Fruit fly (Drosophila melanogaster) whole organism, embryonic: Measurements from ENCODE around the gene Dscam2.
A peak's percentile ranks its signal among the peaks of the same experiment; 100 is the strongest.

Source experiments
- Ada2b ChIP-seq: fragments of 200-800 bp; sonication (Bioruptor generic); IDR thresholded peaks from 2 replicates; pipeline ENCODE4 v1.3.6; 2022; ENCODE audit warnings: missing biosample characterization, missing genetic modification characterization
- Bteb2 ChIP-seq: fragments of 200-800 bp; sonication (Bioruptor generic); optimal IDR thresholded peaks from 2 replicates; lab custom pipeline; 2016; ENCODE audit warnings: missing biosample characterization, missing genetic modification characterization
- CG11093 ChIP-seq: fragments of 200-800 bp; sonication (Bioruptor generic); IDR thresholded peaks from 3 replicates; pipeline ENCODE4 v1.3.6; 2022; ENCODE audit warnings: missing biosample characterization, missing genetic modification characterization
- CG11504 ChIP-seq: fragments of 200-800 bp; sonication (Bioruptor generic); optimal IDR thresholded peaks from 3 replicates; lab custom pipeline; 2019; ENCODE audit warnings: missing biosample characterization, mild to moderate bottlenecking, missing genetic modification characterization, moderate library complexity
- CG12744 ChIP-seq: fragments of 200-800 bp; sonication (Bioruptor generic); optimal IDR thresholded peaks from 2 replicates; lab custom pipeline; 2016; ENCODE audit warnings: missing biosample characterization, missing genetic modification characterization
- CG13894 ChIP-seq: fragments of 200-800 bp; sonication (Bioruptor generic); optimal IDR thresholded peaks from 3 replicates; lab custom pipeline; 2018; ENCODE audit warnings: missing biosample characterization, mild to moderate bottlenecking, missing genetic modification characterization, moderate library complexity
- CG14667 ChIP-seq: fragments of 200-800 bp; sonication (Bioruptor generic); IDR thresholded peaks from 2 replicates; pipeline ENCODE4 v1.3.6; 2022; ENCODE audit warnings: missing biosample characterization, missing genetic modification characterization
- CG15479 ChIP-seq: fragments of 200-800 bp; sonication (Bioruptor generic); optimal IDR thresholded peaks from 3 replicates; lab custom pipeline; 2019; ENCODE audit warnings: missing biosample characterization, mild to moderate bottlenecking, missing genetic modification characterization, moderate library complexity
- CG17328 ChIP-seq: fragments of 200-800 bp; sonication (Bioruptor generic); IDR thresholded peaks from 2 replicates; pipeline ENCODE4 v1.3.6; 2022; ENCODE audit warnings: missing biosample characterization, missing genetic modification characterization
- CG18476 ChIP-seq: fragments of 200-800 bp; sonication (Bioruptor generic); optimal IDR thresholded peaks from 2 replicates; lab custom pipeline; 2016; ENCODE audit warnings: missing biosample characterization, mild to moderate bottlenecking, missing genetic modification characterization
- CG18764 ChIP-seq: fragments of 200-800 bp; sonication (Bioruptor generic); optimal IDR thresholded peaks from 3 replicates; lab custom pipeline; 2016; ENCODE audit warnings: missing biosample characterization, missing genetic modification characterization
- CG2120 ChIP-seq: fragments of 200-800 bp; sonication (Bioruptor generic); optimal IDR thresholded peaks from 3 replicates; lab custom pipeline; 2016; ENCODE audit warnings: missing biosample characterization, missing genetic modification characterization
- CG2199 ChIP-seq: fragments of 200-800 bp; sonication (Bioruptor generic); IDR thresholded peaks from 3 replicates; pipeline ENCODE4 v1.3.6; 2022; ENCODE audit warnings: missing biosample characterization, missing genetic modification characterization
- CG30431 ChIP-seq: fragments of 200-800 bp; sonication (Bioruptor generic); optimal IDR thresholded peaks from 2 replicates; lab custom pipeline; 2017; ENCODE audit warnings: missing biosample characterization, missing genetic modification characterization
- CG32767 ChIP-seq: fragments of 200-800 bp; sonication (Bioruptor generic); IDR thresholded peaks from 2 replicates; pipeline ENCODE4 v1.3.6; 2022; ENCODE audit warnings: missing biosample characterization, missing genetic modification characterization
- CG42726 ChIP-seq: fragments of 200-800 bp; sonication (Bioruptor generic); IDR thresholded peaks from 2 replicates; pipeline ENCODE4 v1.3.6; 2022; ENCODE audit warnings: missing biosample characterization, missing genetic modification characterization; ENCODE audit not compliant: partially characterized antibody
- CG6175 ChIP-seq: fragments of 200-800 bp; sonication (Bioruptor generic); IDR thresholded peaks from 3 replicates; pipeline ENCODE4 v1.3.6; 2022; ENCODE audit warnings: missing biosample characterization, missing genetic modification characterization
- CG6765 ChIP-seq: fragments of 200-800 bp; sonication (Bioruptor generic); optimal IDR thresholded peaks from 3 replicates; lab custom pipeline; 2017; ENCODE audit warnings: missing biosample characterization, mild to moderate bottlenecking, missing genetic modification characterization
- CG7928 ChIP-seq: fragments of 200-800 bp; sonication (Bioruptor generic); optimal IDR thresholded peaks from 2 replicates; lab custom pipeline; 2017; ENCODE audit warnings: missing biosample characterization, mild to moderate bottlenecking, missing genetic modification characterization
- CG7963 ChIP-seq: fragments of 200-800 bp; sonication (Bioruptor generic); IDR thresholded peaks from 3 replicates; pipeline ENCODE4 v1.3.6; 2022; ENCODE audit warnings: missing biosample characterization, missing genetic modification characterization; ENCODE audit not compliant: partially characterized antibody
- CG8478 ChIP-seq: fragments of >200 bp; optimal IDR thresholded peaks from 2 replicates; lab custom pipeline; 2018
- CHES-1-like ChIP-seq: fragments of 200-800 bp; sonication (Bioruptor generic); optimal IDR thresholded peaks from 2 replicates; lab custom pipeline; 2016; ENCODE audit warnings: missing biosample characterization, missing genetic modification characterization
- HLHmδ ChIP-seq: fragments of 200-800 bp; sonication (Bioruptor generic); optimal IDR thresholded peaks from 2 replicates; lab custom pipeline; 2018; ENCODE audit warnings: missing biosample characterization, mild to moderate bottlenecking, missing genetic modification characterization, moderate library complexity
- Lhr ChIP-seq: fragments of 200-800 bp; sonication (Bioruptor generic); optimal IDR thresholded peaks from 3 replicates; lab custom pipeline; 2017; ENCODE audit warnings: mild to moderate bottlenecking, missing biosample characterization, missing genetic modification reagents, missing genetic modification characterization
- Mes4 ChIP-seq: fragments of 200-800 bp; sonication (Bioruptor generic); optimal IDR thresholded peaks from 2 replicates; lab custom pipeline; 2016; ENCODE audit warnings: missing biosample characterization, missing genetic modification characterization
- NC2α ChIP-seq: fragments of 200-800 bp; sonication (Bioruptor generic); optimal IDR thresholded peaks from 2 replicates; lab custom pipeline; 2016; ENCODE audit warnings: missing biosample characterization, missing genetic modification characterization
- NK7.1 ChIP-seq: fragments of 200-800 bp; sonication (Bioruptor generic); optimal IDR thresholded peaks from 3 replicates; lab custom pipeline; 2016; ENCODE audit warnings: missing biosample characterization, missing genetic modification characterization
- Opbp ChIP-seq: fragments of 200-800 bp; sonication (Bioruptor generic); IDR thresholded peaks from 3 replicates; pipeline ENCODE4 v1.3.6; 2022; ENCODE audit warnings: missing biosample characterization, missing genetic modification characterization; ENCODE audit not compliant: partially characterized antibody
- Optix ChIP-seq: fragments of 200-800 bp; sonication (Bioruptor generic); IDR thresholded peaks from 3 replicates; pipeline ENCODE4 v1.3.6; 2022; ENCODE audit warnings: missing biosample characterization, missing genetic modification characterization
- TFAM ChIP-seq: fragments of 200-800 bp; sonication (Bioruptor generic); optimal IDR thresholded peaks from 2 replicates; lab custom pipeline; 2017; ENCODE audit warnings: missing biosample characterization, missing genetic modification characterization, inconsistent platforms
- az2 ChIP-seq: fragments of 200-800 bp; sonication (Bioruptor generic); optimal IDR thresholded peaks from 3 replicates; lab custom pipeline; 2016; ENCODE audit warnings: missing biosample characterization, missing genetic modification characterization
- bcd ChIP-seq: fragments of 200-800 bp; sonication (Bioruptor generic); optimal IDR thresholded peaks from 2 replicates; lab custom pipeline; 2017; ENCODE audit warnings: missing biosample characterization, mild to moderate bottlenecking, missing genetic modification characterization
- cato ChIP-seq: fragments of 200-800 bp; sonication (Bioruptor generic); optimal IDR thresholded peaks from 2 replicates; lab custom pipeline; 2016; ENCODE audit warnings: missing biosample characterization, missing genetic modification characterization, borderline replicate concordance
- dmrt99B ChIP-seq: fragments of 200-800 bp; sonication (Bioruptor generic); optimal IDR thresholded peaks from 2 replicates; lab custom pipeline; 2018; ENCODE audit warnings: missing biosample characterization, mild to moderate bottlenecking, missing genetic modification characterization, moderate library complexity
- dpn ChIP-seq, 2 experiments: fragments of 200-800 bp; sonication (Bioruptor generic); optimal IDR thresholded peaks; 3 replicates each; lab custom pipeline; 2016; ENCODE audit warnings: missing biosample characterization in 2 of 2, missing genetic modification characterization in 2 of 2
- ems ChIP-seq: fragments of 200-800 bp; sonication (Bioruptor generic); optimal IDR thresholded peaks from 3 replicates; lab custom pipeline; 2016; ENCODE audit warnings: missing biosample characterization, missing genetic modification characterization
- fru ChIP-seq: fragments of >200 bp; optimal IDR thresholded peaks from 2 replicates; lab custom pipeline; 2017
- fu2 ChIP-seq: fragments of 200-800 bp; sonication (Bioruptor generic); optimal IDR thresholded peaks from 2 replicates; lab custom pipeline; 2016; ENCODE audit warnings: missing biosample characterization, missing genetic modification characterization
- gce ChIP-seq: fragments of 200-800 bp; sonication (Bioruptor generic); IDR thresholded peaks from 3 replicates; pipeline ENCODE4 v1.3.6; 2022; ENCODE audit warnings: missing biosample characterization, missing genetic modification characterization
- hkb ChIP-seq, 2 experiments: fragments of 200-800 bp in 1 of 2; fragments of >200 bp in 1 of 2; sonication (Bioruptor generic) in 1 of 2; IDR thresholded peaks in 1 of 2; optimal IDR thresholded peaks in 1 of 2; 2 replicates each; pipeline versions ENCODE4 v1.3.6 to Lab custom; 2017 to 2022; ENCODE audit warnings: missing biosample characterization in 1 of 2, missing genetic modification characterization in 1 of 2
- ind ChIP-seq: fragments of 200-800 bp; sonication (Bioruptor generic); optimal IDR thresholded peaks from 3 replicates; lab custom pipeline; 2016; ENCODE audit warnings: missing biosample characterization, missing genetic modification characterization
- jigr1 ChIP-seq: fragments of 200-800 bp; sonication (Bioruptor generic); IDR thresholded peaks from 3 replicates; pipeline ENCODE4 v1.3.6; 2022; ENCODE audit warnings: missing biosample characterization, missing genetic modification characterization
- mld ChIP-seq: fragments of 200-800 bp; sonication (Bioruptor generic); IDR thresholded peaks from 3 replicates; pipeline ENCODE4 v1.3.6; 2022; ENCODE audit warnings: missing biosample characterization, missing genetic modification characterization; ENCODE audit not compliant: partially characterized antibody
- otp ChIP-seq: fragments of 200-800 bp; sonication (Bioruptor generic); IDR thresholded peaks from 3 replicates; pipeline ENCODE4, ENCODE4 v1.3.6; 2022; ENCODE audit warnings: missing biosample characterization, missing genetic modification characterization
- ranshi ChIP-seq: fragments of 200-800 bp; sonication (Bioruptor generic); IDR thresholded peaks from 2 replicates; pipeline ENCODE4 v1.3.6; 2022; ENCODE audit warnings: missing biosample characterization, missing genetic modification characterization
- schlank ChIP-seq: fragments of 200-800 bp; sonication (Bioruptor generic); optimal IDR thresholded peaks from 2 replicates; lab custom pipeline; 2018; ENCODE audit warnings: missing biosample characterization, mild to moderate bottlenecking, missing genetic modification characterization
- seq ChIP-seq: fragments of 200-800 bp; sonication (Bioruptor generic); IDR thresholded peaks from 2 replicates; pipeline ENCODE4 v1.3.6; 2022; ENCODE audit warnings: missing biosample characterization, missing genetic modification characterization
- slbo ChIP-seq: fragments of 200-800 bp; sonication (Bioruptor generic); IDR thresholded peaks from 2 replicates; pipeline ENCODE4 v1.3.6; 2022; ENCODE audit warnings: missing biosample characterization, missing genetic modification characterization
- unc-4 ChIP-seq: fragments of 200-800 bp; sonication (Bioruptor generic); IDR thresholded peaks from 2 replicates; pipeline ENCODE4 v1.3.6; 2022; ENCODE audit warnings: missing biosample characterization, missing genetic modification characterization; ENCODE audit not compliant: partially characterized antibody

Dscam2 gene

DNA sequence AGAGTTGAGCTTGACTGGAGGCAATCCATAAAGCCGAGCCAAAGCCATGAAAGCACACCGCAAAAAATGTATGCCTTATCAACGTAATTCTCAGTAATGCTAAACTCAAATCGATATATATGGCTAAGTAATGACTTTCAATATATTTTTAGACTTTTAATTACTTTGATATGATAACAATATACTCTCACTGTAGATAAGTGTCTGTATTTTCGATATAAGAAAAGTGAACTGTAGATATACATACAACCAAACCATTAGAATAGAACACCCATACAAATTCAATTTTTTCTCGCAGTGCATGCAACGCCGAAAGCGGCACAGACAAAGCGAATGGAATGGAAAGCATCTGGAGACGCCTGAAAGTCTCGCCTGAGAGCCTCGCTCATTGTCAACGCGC is 36.1 kb downstream of the Dscam2 start (continued):
- TF ChIP-seq slbo (GFP tag; lab: Robert Waterston, UW) (no peak), CG30431 (GFP tag; lab: Kevin White, UChicago) (no peak), CG14667 (no peak), CG11093 (GFP tag; lab: Robert Waterston, UW) (no peak), CG11504 (peak; percentile 42), Bteb2 (GFP tag; lab: Kevin White, UChicago) (no peak), CG18764 (GFP tag; lab: Kevin White, UChicago) (no peak), Optix (no peak), ems (no peak), otp (GFP tag; lab: Robert Waterston, UW) (no peak), CG2120 (GFP tag; lab: Kevin White, UChicago) (no peak), unc-4 (GFP tag; lab: Robert Waterston, UW) (no peak), NK7.1 (GFP tag; lab: Kevin White, UChicago) (no peak), fu2 (no peak), cato (GFP tag; lab: Kevin White, UChicago) (no peak), CG12744 (GFP tag; lab: Kevin White, UChicago) (no peak), az2 (GFP tag; lab: Kevin White, UChicago) (peak; percentile 8), jigr1 (GFP tag; lab: Robert Waterston, UW) (no peak), CG7928 (GFP tag; lab: Kevin White, UChicago) (no peak), CG15479 (GFP tag; lab: Kevin White, UChicago) (no peak)

DNA sequence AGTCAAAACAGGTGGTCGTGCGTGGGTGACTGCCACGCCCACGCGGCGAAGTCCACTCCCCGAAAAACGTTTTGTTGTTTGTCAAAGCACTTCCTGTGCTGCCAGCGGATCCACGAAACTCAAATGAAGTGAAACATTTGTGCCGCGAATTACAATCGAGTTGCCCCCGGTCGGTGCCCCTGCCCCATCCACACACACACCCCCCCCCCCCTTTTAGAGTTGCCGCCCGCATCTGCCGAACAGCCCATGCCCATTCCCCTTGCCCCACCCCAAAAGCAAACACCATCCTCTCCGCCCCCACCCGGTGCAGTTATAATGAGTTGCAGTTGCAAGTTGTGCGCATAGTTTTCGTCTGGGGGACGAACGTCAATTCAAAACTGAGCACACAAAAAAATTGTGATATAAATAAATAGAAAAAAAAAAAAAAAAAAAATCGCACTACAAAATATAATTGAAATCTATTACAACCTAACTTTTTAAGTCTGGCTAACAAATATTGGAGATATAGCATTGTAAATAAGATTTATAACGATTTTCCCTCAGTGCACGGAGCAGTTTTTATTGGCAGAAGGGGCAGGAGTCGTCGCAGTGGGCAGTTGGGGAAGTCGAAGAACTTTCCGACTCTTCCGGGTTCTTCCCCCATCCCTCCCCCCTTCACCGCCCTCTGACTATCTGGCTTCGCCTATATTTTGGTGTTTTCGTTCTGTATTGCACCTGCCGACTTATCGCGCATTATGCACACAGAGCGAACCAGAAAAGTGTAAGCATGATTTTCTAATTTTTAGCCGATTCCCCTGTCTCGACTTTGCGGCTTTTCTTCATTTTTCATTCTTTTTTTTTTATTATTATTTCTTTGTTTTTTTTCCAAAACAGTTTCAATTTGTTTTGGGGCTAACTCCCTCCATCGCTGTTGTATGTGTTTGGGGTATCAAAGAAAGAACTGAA is 37.9 kb downstream of the Dscam2 start:
- TF ChIP-seq CG42726 (GFP tag; lab: Robert Waterston, UW), result no peak
- TF ChIP-seq dmrt99B (tag; lab: Kevin White, UChicago), result peak; percentile 49
- peak; percentile 39 for TF ChIP-seq ind (GFP tag; lab: Kevin White, UChicago)
- no peak for TF ChIP-seq schlank
- no peak for TF ChIP-seq Ada2b (GFP tag; lab: Robert Waterston, UW)
- no peak for TF ChIP-seq hkb (optimal IDR thresholded peaks at IDR 0.05; lab: Kevin White, UChicago)
- TF ChIP-seq hkb (GFP tag; IDR thresholded peaks at IDR 0.05; lab: Robert Waterston, UW), result peak; percentile 68
- TF ChIP-seq CG17328 (GFP tag; lab: Robert Waterston, UW), result peak; percentile 85
- peak; percentile 51; the same call in 1 of the 2 replicates for TF ChIP-seq ranshi (GFP tag; lab: Robert Waterston, UW)
- peak; percentile 6 for TF ChIP-seq TFAM (GFP tag; lab: Kevin White, UChicago)
- TF ChIP-seq NC2α, result no peak
- no peak for TF ChIP-seq CG2199 (GFP tag; lab: Robert Waterston, UW)
- peak; percentile 6 to 39 for TF ChIP-seq dpn (GFP tag; optimal IDR thresholded peaks at IDR 0.05; lab: Kevin White, UChicago)
- no peak for TF ChIP-seq CHES-1-like
- peak; percentile 32 for TF ChIP-seq Mes4 (GFP tag; lab: Kevin White, UChicago)
- TF ChIP-seq CG6765 (GFP tag; lab: Kevin White, UChicago), result no peak
- no peak for TF ChIP-seq CG7963 (GFP tag; lab: Robert Waterston, UW)
- no peak for TF ChIP-seq Opbp
- no peak for TF ChIP-seq CG18476
- peak; percentile 53; the same call in 1 of the 2 replicates for TF ChIP-seq CG32767 (GFP tag; lab: Robert Waterston, UW)
- peak; percentile 53; the same call in 1 of the 3 replicates for TF ChIP-seq gce
- no peak for TF ChIP-seq HLHmδ
- no peak for TF ChIP-seq mld
- no peak for TF ChIP-seq seq (GFP tag; lab: Robert Waterston, UW)
- TF ChIP-seq Lhr (GFP tag; lab: Kevin White, UChicago), result peak; percentile 33
- TF ChIP-seq CG13894, result no peak
- peak; percentile 19 for TF ChIP-seq bcd
- no peak for TF ChIP-seq CG8478 (lab: Kevin White, UChicago)
- TF ChIP-seq CG6175 (GFP tag; lab: Robert Waterston, UW), result no peak
- no peak for TF ChIP-seq fru (lab: Kevin White, UChicago)
